Worm (Caenorhabditis elegans) whole organism, dauer: Measurements from ENCODE around the gene ZK686.6.

Experiments used
- unc-62 ChIP-seq: sonication (generic microtip); optimal IDR thresholded peaks from 2 replicates; lab custom pipeline; 2017; ENCODE audit warnings: missing biosample characterization, missing genetic modification reagents, missing genetic modification characterization

The ZK686.6 gene

DNA sequence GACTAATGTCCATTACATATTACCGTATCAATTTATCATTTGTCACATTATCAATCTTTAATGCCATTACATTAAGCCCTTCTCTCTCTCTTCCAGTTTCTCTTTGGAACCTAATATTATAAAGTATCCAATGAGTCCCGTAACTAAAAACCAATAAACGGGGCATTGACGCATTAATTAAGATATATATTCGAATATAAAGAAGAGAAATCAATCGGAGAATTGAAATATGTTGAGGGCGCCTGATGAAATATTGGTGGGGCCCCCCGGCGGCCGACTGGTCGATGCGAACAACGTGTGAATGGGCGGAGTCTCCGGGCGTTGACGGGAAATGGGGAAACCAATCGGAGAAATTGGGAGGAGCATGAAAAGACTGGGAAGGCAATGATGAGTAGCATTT lies 11.4 kb upstream of the ZK686.6 start:
- no peak for TF ChIP-seq unc-62 (GFP tag; lab: Kevin White, UChicago)

DNA sequence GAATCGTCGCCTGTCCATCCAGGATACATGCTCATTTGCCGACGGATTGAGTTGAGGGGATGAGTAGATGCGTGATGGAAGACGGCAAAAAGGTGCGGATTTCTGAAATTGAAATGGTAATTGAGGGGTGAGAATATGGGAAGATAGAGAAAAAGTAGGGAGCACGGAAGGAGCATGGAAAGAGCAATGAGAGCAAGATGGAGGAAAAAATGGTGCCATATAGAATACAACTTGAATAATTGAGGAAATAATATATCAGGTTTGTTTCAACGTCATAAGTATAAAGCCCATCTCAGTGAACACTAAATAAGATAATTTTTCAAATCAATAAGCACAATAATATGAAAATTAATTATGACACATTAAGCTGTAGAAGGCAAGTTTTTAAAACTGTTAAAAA lies 10.6 kb upstream of the ZK686.6 start, which contains the start of gene mab-5:
Gene mab-5, minus strand, starts transcription at position 101 of the 400 bp plus-strand sequence.
- TF ChIP-seq unc-62 (GFP tag; lab: Kevin White, UChicago), result no peak

DNA sequence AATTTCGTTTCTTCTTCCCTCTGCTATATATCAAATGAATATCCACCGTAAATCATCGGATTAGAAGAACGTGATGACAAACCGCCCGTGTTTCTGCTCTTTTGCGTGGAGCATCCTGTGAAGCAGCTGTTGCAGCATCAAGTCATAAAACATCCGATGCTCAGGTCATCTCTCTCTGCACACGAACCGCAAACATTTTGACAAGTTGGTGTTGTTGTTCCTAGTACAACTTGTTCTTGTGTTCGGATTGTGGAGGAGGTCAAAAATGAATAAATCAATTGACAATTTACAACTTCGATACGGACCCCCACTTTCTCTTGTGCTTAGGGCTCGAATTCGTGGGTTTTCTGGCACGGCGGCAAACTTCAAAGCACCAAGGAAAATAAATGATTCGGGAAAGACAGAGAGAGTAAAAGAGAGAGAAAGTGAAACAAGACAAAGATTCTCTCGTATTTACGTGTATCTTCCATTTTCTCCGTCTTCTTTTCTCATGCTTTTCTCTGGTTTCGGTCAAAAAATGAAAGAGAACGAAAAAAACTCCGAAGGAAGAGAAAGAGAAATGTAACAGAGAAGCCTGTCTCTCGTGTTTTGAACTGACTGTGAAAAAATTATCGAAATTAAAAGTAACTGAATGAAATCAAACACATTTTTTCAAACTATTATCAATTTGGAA lies 7.9 kb upstream of the ZK686.6 start:
- no peak for TF ChIP-seq unc-62 (GFP tag; lab: Kevin White, UChicago)

DNA sequence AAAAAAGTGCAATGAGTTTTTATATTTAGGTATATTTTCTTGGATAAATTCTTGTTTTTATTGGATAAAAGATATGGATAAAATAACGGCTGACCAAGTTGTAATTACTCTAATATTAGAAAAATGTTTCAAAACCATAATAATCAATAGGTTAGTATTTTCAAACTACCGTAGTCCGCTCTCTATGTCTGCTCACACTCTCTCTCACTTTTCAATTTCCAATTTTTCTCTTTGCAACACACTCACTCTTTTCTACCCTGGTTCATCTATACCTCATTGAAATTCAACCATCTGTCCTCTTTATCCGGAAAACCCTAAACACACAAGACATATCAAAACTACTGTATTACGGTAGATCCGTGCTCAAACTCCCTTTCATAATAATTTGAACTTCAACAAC lies 6.5 kb upstream of the ZK686.6 start:
- no peak for TF ChIP-seq unc-62 (GFP tag; lab: Kevin White, UChicago)

DNA sequence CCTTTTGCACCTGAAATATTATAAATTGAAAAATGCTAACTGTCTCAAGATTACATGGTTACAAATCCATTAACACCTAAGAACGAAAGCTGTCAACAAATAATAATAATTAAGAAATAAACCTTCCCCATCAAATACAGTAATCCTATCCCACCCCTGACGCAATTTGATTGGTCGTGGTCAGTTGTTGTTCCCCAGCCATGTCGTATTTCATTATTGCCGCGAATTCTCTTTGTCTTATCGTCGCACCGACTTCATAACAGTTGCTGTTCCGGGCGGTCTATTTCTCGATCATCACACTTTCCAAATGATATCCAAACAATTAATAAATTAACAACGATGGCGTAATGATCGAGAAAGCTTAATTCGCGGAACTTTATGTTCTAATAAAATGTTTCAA lies 5.7 kb upstream of the ZK686.6 start:
- no peak for TF ChIP-seq unc-62 (GFP tag; lab: Kevin White, UChicago)

DNA sequence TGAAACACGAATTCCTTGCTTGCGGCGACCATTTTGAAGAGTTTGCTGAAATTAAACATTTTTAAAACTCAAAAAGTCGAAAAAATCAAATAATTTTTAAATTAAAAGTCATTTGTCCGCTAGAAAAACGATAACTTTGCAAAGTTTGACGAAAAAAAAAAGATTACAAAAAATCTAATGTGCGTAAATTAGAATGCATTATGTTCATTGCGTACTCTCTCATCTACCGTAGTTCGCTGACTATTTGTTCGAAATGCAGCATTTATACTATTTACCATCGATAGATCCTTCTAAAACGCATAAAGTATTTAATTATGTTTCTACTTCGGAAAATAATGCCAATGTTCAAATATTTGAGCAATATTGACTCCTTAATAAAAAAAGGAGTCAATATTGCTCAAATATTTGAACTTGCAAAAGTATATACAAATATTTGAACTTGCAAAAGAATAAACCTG lies 3.2 kb upstream of the ZK686.6 start, which contains the start of gene bath-15:
Gene bath-15, minus strand, starts transcription at position 51 of the 458 bp plus-strand sequence.
- no peak for TF ChIP-seq unc-62 (GFP tag; lab: Kevin White, UChicago)

DNA sequence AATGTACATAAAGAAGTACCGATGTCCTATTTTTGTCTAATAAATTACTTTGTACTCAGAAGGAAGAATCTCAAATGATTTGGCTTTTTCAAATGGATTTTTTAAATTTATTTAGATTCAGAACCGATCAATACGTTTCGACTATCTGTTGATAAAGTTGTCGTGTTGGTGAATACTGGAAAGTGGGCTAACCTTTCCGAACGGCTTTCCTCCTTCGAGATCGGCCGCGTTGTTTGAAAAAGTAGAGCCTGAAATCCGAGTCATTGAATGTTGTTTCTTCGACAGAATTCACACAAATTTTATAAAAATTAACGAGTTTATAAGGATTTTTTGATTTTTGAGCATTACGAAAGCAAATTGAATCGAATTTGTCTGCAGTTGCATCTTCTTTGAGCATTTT lies 990 bp upstream of the ZK686.6 start:
- TF ChIP-seq unc-62 (GFP tag; lab: Kevin White, UChicago), result no peak

DNA sequence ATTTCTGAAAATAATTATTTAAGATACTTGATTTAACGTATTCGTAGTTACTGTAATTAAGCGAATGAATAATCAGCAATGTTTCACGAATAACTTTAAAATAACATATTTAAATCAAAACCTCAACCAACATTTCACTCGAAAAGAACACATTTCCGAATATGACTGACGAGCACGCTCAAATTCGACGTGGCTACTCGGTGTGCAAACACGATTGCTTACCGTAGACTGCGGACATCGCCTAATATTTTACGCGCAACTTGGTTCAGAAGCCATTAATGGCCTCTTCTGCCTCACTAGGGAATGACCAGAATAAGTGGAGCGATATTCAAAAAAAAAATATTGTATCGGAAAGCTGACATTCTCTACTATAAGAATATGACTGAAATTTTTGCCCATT lies 2.8 kb downstream of the ZK686.6 start, which contains the start of gene snu-23:
Gene snu-23, minus strand, starts transcription at position 156 of the 400 bp plus-strand sequence.
- TF ChIP-seq unc-62 (GFP tag; lab: Kevin White, UChicago), result no peak

DNA sequence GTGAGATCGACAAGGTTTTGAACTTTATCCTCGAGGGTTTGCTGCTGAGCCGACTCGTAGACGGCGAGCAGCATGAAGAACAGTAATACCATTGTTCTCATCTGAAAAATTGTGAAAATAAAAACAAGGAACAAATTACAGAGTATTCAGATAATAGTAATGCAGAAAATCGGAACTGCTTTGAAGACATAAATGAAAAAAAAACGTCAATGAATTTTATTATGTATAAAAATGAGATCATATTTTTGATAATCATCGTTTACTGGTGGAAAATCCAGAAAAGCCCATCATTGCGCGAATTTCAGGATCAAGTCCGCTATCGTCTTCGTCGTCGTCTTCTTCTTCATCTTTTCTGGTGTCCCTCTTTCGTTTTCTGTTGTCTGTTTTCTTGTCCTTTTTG lies 3.8 kb downstream of the ZK686.6 start, which contains the start of gene ZK686.3:
Gene ZK686.3, minus strand, starts transcription at position 101 of the 400 bp plus-strand sequence.
- TF ChIP-seq unc-62 (GFP tag; lab: Kevin White, UChicago), result no peak

DNA sequence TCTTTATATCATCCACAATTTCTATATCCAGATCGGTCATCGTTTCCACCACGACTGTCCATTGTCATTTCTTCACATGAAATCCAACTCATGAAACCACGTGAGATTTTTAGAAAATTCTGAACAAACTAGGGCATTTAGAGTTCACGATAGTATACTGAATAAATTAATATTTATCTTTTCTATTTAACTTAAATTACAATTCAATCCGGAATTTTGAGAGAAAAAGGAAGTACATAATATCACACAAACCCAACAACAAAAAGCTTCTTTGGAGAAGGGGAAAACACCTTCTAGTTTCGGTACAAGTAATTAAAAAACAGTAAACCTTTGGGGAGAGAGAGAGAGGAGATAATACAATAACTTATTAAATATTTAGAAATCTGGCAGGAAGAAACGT lies 5.4 kb downstream of the ZK686.6 start, which contains the start of gene ZK686.5:
Gene ZK686.5, minus strand, starts transcription at position 101 of the 400 bp plus-strand sequence.
- TF ChIP-seq unc-62 (GFP tag; lab: Kevin White, UChicago), result no peak

DNA sequence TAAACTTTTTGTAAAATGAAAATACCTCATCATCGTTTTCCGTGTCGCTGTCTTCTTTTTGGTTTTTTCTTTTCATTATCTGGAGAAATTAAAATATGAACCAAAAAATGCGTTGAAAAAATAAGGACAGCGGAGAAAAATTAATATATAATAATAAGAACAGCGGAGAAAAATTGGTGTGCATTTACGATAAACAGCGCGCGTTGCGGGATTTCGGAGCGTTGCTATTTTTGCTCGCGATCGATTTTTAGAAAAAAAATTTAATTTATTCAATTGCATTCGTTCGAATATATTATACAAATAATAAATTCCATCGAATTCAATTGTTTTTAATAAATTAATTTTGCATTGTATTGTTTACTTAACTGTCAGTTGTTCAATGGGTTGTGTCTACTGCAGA lies 6.8 kb downstream of the ZK686.6 start, which contains the start of gene ZK686.2:
Gene ZK686.2, minus strand, starts transcription at position 79 of the 400 bp plus-strand sequence.
- no peak for TF ChIP-seq unc-62 (GFP tag; lab: Kevin White, UChicago)

DNA sequence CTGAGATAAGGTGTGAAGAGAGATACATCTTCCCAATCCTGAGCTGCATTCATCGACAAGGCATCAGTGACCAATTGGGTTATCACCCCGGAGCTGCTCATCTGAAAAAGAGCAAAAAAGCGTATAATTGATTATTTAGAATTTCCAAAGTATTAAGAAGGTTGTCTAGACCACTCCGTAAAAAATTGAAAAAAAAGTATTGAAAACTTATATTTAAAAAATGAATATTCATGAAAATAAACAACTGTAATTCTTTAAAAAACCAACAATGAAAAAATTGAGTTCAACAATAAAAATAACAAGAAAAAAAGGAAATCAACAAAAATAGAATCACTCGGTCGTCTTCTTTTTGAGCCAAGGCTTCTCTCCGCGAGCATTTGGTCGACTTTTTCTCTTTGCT lies 9.3 kb downstream of the ZK686.6 start, which contains the start of gene mtx-2:
Gene mtx-2, minus strand, starts transcription at position 101 of the 400 bp plus-strand sequence.
- no peak for TF ChIP-seq unc-62 (GFP tag; lab: Kevin White, UChicago)

DNA sequence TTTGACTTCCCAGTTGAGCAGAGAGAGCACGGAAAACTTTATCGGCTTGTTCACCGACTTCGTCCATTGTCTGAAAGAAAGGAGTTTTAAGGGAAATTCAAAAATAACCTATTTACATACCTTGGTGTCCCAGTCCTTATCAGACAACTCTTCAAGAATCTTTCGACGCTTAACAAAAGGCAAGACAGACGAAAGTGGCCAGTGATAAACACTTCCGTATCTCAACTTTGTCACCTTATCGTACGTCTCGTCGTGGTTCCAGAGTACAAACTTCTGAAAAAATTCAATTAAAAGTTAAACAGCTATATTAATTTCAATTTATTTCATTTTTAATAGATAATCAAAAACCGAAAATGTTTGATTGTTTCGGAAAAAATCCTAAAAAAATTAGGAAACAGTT lies 10.6 kb downstream of the ZK686.6 start:
- TF ChIP-seq unc-62 (GFP tag; lab: Kevin White, UChicago), result no peak

DNA sequence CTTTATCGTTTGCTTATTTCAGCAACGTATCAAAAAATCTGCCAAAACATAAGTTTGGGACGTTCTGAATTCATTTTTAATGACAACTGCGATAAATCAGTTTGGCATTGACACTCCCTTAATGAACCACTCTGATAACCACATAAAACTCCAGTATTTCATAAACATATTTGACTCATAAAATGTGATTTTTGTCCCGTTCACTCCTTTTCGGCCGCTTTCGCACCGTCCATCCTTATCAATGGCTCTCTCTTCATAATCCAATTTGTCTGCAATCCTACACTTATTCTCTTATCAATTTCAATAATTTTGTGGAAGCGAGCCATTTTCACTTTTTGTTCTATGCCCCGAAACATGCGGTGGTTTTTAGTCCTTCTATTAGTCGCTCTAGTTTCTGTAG lies 14.2 kb downstream of the ZK686.6 start, which contains the start of gene pcp-1:
Gene pcp-1, plus strand, starts transcription at position 342 of the 400 bp plus-strand sequence.
- TF ChIP-seq unc-62 (GFP tag; lab: Kevin White, UChicago), result no peak

DNA sequence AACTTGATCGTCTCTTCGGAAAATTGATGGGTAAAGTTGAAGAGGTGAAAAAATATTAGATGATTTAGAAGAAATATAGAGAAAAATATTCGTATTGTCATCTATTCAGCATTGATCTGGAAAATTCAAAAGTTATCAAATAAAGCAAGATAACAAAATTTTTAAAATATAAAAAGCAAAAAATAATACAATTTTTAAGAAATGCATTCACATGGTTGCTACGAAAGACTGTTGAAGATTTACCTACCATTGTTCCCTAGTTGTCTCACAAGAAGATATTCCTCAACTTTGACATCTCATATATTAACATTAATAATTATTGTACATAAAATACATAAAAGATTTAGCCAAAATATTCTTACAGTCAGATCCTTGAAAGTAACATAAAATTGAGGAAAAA lies 18.5 kb downstream of the ZK686.6 start, which contains the start of gene cdh-3:
Gene cdh-3, minus strand, starts transcription at position 101 of the 400 bp plus-strand sequence.
- TF ChIP-seq unc-62 (GFP tag; lab: Kevin White, UChicago), result no peak

DNA sequence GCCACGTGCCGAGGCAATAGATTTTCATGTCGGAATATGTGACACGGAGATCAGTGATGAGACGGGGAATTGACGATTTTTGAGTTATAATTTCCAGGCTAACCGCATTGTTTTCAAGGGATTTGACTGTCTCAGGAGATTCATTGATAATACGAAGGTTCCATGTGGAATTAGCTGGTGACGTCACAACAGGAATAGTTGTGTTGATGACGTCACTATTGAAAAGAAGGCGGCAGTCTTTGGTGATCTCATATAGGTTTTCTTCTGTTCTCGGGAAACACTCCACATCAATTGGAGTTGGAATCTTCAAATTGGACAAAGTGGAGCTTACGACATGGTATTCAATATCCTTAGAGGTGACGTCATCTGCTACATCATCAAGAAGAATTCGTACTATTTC lies 29.6 kb downstream of the ZK686.6 start:
- no peak for TF ChIP-seq unc-62 (GFP tag; lab: Kevin White, UChicago)
